Fruit fly (Drosophila melanogaster): ENCODE results near the gene yellow-k.

yellow-k gene

dm6 chr3L:15513726-15514125, 6.7 kb upstream of the yellow-k start:
- TF ChIP-seq sage (GFP tag; optimal IDR thresholded peaks at IDR 0.05) (no peak), tai (GFP tag; optimal IDR thresholded peaks at IDR 0.05) (no peak), br (GFP tag; optimal IDR thresholded peaks at IDR 0.05) (no peak), Hr83 (GFP tag; optimal IDR thresholded peaks at IDR 0.05; ENCODE audit: poor library complexity, severe bottlenecking) (no peak), OdsH (GFP tag; optimal IDR thresholded peaks at IDR 0.05) (no peak), psq (GFP tag; optimal IDR thresholded peaks at IDR 0.05) (no peak), Jra (GFP tag; optimal IDR thresholded peaks at IDR 0.05) (no peak), dsf (GFP tag; optimal IDR thresholded peaks at IDR 0.05; ENCODE audit: borderline replicate concordance) (no peak), ey (GFP tag; optimal IDR thresholded peaks at IDR 0.05) (no peak), Sp1 (GFP tag; optimal IDR thresholded peaks at IDR 0.05) (no peak), Dfd (GFP tag; optimal IDR thresholded peaks at IDR 0.05) (no peak)

- TF ChIP-seq sv (GFP tag; optimal IDR thresholded peaks at IDR 0.05) (no peak), Hr83 (GFP tag; optimal IDR thresholded peaks at IDR 0.05; ENCODE audit: poor library complexity, severe bottlenecking) (peak; percentile 69), OdsH (GFP tag; optimal IDR thresholded peaks at IDR 0.05) (no peak), Rel (GFP tag; optimal IDR thresholded peaks at IDR 0.05) (no peak), Rel (tag; optimal IDR thresholded peaks at IDR 0.05) (peak; percentile 33), sage (GFP tag; optimal IDR thresholded peaks at IDR 0.05) (peak; percentile 31), Dif (GFP tag; optimal IDR thresholded peaks at IDR 0.05; ENCODE audit: partially characterized antibody) (peak; percentile 98), h (GFP tag; optimal IDR thresholded peaks at IDR 0.05) (peak; percentile 37), CG32264 (GFP tag; optimal IDR thresholded peaks at IDR 0.05) (peak; percentile 13), psq (GFP tag; optimal IDR thresholded peaks at IDR 0.05) (peak; percentile 23), Mio (GFP tag; optimal IDR thresholded peaks at IDR 0.05) (no peak), Sp1 (GFP tag; optimal IDR thresholded peaks at IDR 0.05) (peak; percentile 28), br (GFP tag; optimal IDR thresholded peaks at IDR 0.05) (peak; percentile 7), CrebA (GFP tag; optimal IDR thresholded peaks at IDR 0.05; ENCODE audit: borderline replicate concordance) (no peak), dl (GFP tag; optimal IDR thresholded peaks at IDR 0.05; ENCODE audit: insufficient read depth in 1 of 2, partially characterized antibody in 2 of 2) (peak; percentile 95 to 97), usp (GFP tag; optimal IDR thresholded peaks at IDR 0.05) (no peak)
Measured at dm6 chr3L:15514405-15514804, 6.0 kb upstream of the yellow-k start.

dm6 chr3L:15514814-15515495, 5.5 kb upstream of the yellow-k start:
- TF ChIP-seq sage (GFP tag; optimal IDR thresholded peaks at IDR 0.05) (no peak), Sp1 (GFP tag; optimal IDR thresholded peaks at IDR 0.05) (no peak), ey (GFP tag; optimal IDR thresholded peaks at IDR 0.05) (no peak), fru (GFP tag; optimal IDR thresholded peaks at IDR 0.05) (no peak), dsf (GFP tag; optimal IDR thresholded peaks at IDR 0.05; ENCODE audit: borderline replicate concordance) (no peak), pan (optimal IDR thresholded peaks at IDR 0.05) (no peak), Vsx2 (GFP tag; optimal IDR thresholded peaks at IDR 0.05; ENCODE audit: partially characterized antibody) (no peak), dmrt93B (GFP tag; optimal IDR thresholded peaks at IDR 0.05) (no peak), tai (GFP tag; optimal IDR thresholded peaks at IDR 0.05) (no peak), Jra (GFP tag; optimal IDR thresholded peaks at IDR 0.05) (no peak), br (GFP tag; optimal IDR thresholded peaks at IDR 0.05) (no peak), h (GFP tag; optimal IDR thresholded peaks at IDR 0.05) (no peak), Mio (GFP tag; optimal IDR thresholded peaks at IDR 0.05) (no peak), dl (GFP tag; optimal IDR thresholded peaks at IDR 0.05; ENCODE audit: insufficient read depth in 1 of 2, partially characterized antibody in 2 of 2) (no peak), foxo (GFP tag; optimal IDR thresholded peaks at IDR 0.05) (no peak), brk (GFP tag; optimal IDR thresholded peaks at IDR 0.05) (no peak), CrebA (GFP tag; optimal IDR thresholded peaks at IDR 0.05; ENCODE audit: borderline replicate concordance) (no peak), HLH106 (tag; optimal IDR thresholded peaks at IDR 0.05) (no peak), Abd-B (GFP tag; optimal IDR thresholded peaks at IDR 0.05) (no peak)

dm6 chr3L:15516440-15516839, 4.0 kb upstream of the yellow-k start:
- TF ChIP-seq Hnf4 (GFP tag; optimal IDR thresholded peaks at IDR 0.05) (no peak), N (GFP tag; optimal IDR thresholded peaks at IDR 0.05) (peak; percentile 88), Myc (optimal IDR thresholded peaks at IDR 0.05) (peak; percentile 75)
